Worm (Caenorhabditis elegans) whole organism, late embryonic: ENCODE results near the gene ZK1098.12.

Source experiments
- K02D7.2 ChIP-seq: sonication (generic microtip); optimal IDR thresholded peaks from 2 replicates; lab custom pipeline; 2017; ENCODE audit warnings: mild to moderate bottlenecking, missing genetic modification characterization, missing compliant biosample characterization
- dmd-4 ChIP-seq: sonication (generic microtip); optimal IDR thresholded peaks from 2 replicates; lab custom pipeline; 2016; ENCODE audit warnings: borderline replicate concordance, missing genetic modification characterization, missing compliant biosample characterization
- elt-2 ChIP-seq: sonication (generic microtip); optimal IDR thresholded peaks from 2 replicates; lab custom pipeline; 2016; ENCODE audit warnings: missing genetic modification reagents, missing genetic modification characterization, missing compliant biosample characterization
- fkh-6 ChIP-seq: sonication (generic microtip); optimal IDR thresholded peaks from 2 replicates; lab custom pipeline; 2016; ENCODE audit warnings: missing genetic modification characterization, missing compliant biosample characterization
- hlh-6 ChIP-seq: sonication (generic microtip); optimal IDR thresholded peaks from 2 replicates; lab custom pipeline; 2016; ENCODE audit warnings: missing genotype, missing genetic modification characterization, missing compliant biosample characterization
- npax-4 ChIP-seq: sonication (generic microtip); optimal IDR thresholded peaks from 2 replicates; lab custom pipeline; 2016; ENCODE audit warnings: missing genetic modification characterization, missing compliant biosample characterization

ZK1098.12 gene

ce11 chrIII:9592118-9592517 lies 47.2 kb downstream of the ZK1098.12 start, which contains the start of gene acox-1.5:
acox-1.5 (minus strand) TSS chrIII:9592192.
- TF ChIP-seq fkh-6 (tag; lab: Kevin White, UChicago) (no peak), dmd-4 (tag; lab: Kevin White, UChicago) (no peak), elt-2 (tag; lab: Kevin White, UChicago) (no peak), hlh-6 (tag; lab: Kevin White, UChicago) (no peak), K02D7.2 (no peak), npax-4 (tag; lab: Kevin White, UChicago) (no peak)
